Worm (Caenorhabditis elegans) whole organism, late embryonic: ENCODE results near the gene ltah-1.1.

Source experiments
- C38D4.7 ChIP-seq: fragments of 200-800 bp; sonication (Bioruptor generic); optimal IDR thresholded peaks from 2 replicates; lab custom pipeline; 2018; ENCODE audit warnings: mild to moderate bottlenecking, missing genetic modification characterization, moderate library complexity, missing compliant biosample characterization
- ceh-14 ChIP-seq: sonication (generic microtip); optimal IDR thresholded peaks from 2 replicates; lab custom pipeline; 2016; ENCODE audit warnings: missing genotype, missing genetic modification characterization, missing compliant biosample characterization
- ceh-19 ChIP-seq: fragments of 200-800 bp; sonication (Bioruptor generic); optimal IDR thresholded peaks from 2 replicates; lab custom pipeline; 2018; ENCODE audit warnings: mild to moderate bottlenecking, missing genetic modification characterization, missing compliant biosample characterization
- ceh-48 ChIP-seq: sonication (generic microtip); optimal IDR thresholded peaks from 2 replicates; lab custom pipeline; 2016; ENCODE audit warnings: missing genetic modification characterization, inconsistent platforms, missing compliant biosample characterization
- elt-2 ChIP-seq: sonication (generic microtip); optimal IDR thresholded peaks from 2 replicates; lab custom pipeline; 2016; ENCODE audit warnings: missing genetic modification reagents, missing genetic modification characterization, missing compliant biosample characterization
- hlh-30 ChIP-seq: sonication (generic microtip); optimal IDR thresholded peaks from 2 replicates; lab custom pipeline; 2017; ENCODE audit warnings: antibody characterized with exemption, missing genetic modification characterization, missing compliant biosample characterization; ENCODE audit not compliant: insufficient read depth
- nfya-1 ChIP-seq: sonication (generic microtip); optimal IDR thresholded peaks from 2 replicates; lab custom pipeline; 2017; ENCODE audit warnings: missing genetic modification characterization, mild to moderate bottlenecking, missing compliant biosample characterization, antibody characterized with exemption, moderate library complexity
- nhr-11 ChIP-seq: fragments of 150-350 bp; optimal IDR thresholded peaks from 2 replicates; lab custom pipeline; 2014; ENCODE audit warnings: missing biosample characterization, missing genetic modification characterization
- pha-4 ChIP-seq: fragments of 150-350 bp; optimal IDR thresholded peaks from 2 replicates; lab custom pipeline; 2018; ENCODE audit warnings: missing biosample characterization, missing genetic modification reagents, missing genetic modification characterization
- unc-3 ChIP-seq, 2 experiments: fragments of 200-800 bp in 1 of 2; sonication (Bioruptor generic) in 1 of 2; sonication (generic microtip) in 1 of 2; conservative IDR thresholded peaks in 1 of 2; optimal IDR thresholded peaks in 1 of 2; 2 replicates each; pipeline versions ENCODE4 v1.3.6 to Lab custom; 2016 to 2022; ENCODE audit warnings: missing compliant biosample characterization in 2 of 2, missing genetic modification characterization in 2 of 2, missing genetic modification reagents in 1 of 2
- zip-5 ChIP-seq: sonication (generic microtip); optimal IDR thresholded peaks from 2 replicates; lab custom pipeline; 2016; ENCODE audit warnings: missing genetic modification characterization, missing compliant biosample characterization
- ztf-16 ChIP-seq: sonication (generic microtip); optimal IDR thresholded peaks from 2 replicates; lab custom pipeline; 2017; ENCODE audit warnings: missing genetic modification characterization, missing compliant biosample characterization

ce11 chrIV:12282157-12282789, 2.9 kb downstream of the ltah-1.1 start, which contains the start of the genes C42C1.12 and C42C1.19:
- TF ChIP-seq unc-3 (GFP tag; conservative IDR thresholded peaks at IDR 0.05; lab: Robert Waterston, UW), result no peak
- TF ChIP-seq unc-3 (tag; optimal IDR thresholded peaks at IDR 0.05; lab: Kevin White, UChicago), result no peak
- TF ChIP-seq C38D4.7, result no peak
- TF ChIP-seq ceh-48 (tag; lab: Kevin White, UChicago), result no peak
- no peak for TF ChIP-seq nhr-11 (tag; lab: Kevin White, UChicago)
- no peak for TF ChIP-seq ztf-16 (tag; lab: Kevin White, UChicago)
- no peak for TF ChIP-seq nfya-1 (tag; lab: Kevin White, UChicago)
- TF ChIP-seq pha-4 (tag; lab: Kevin White, UChicago), result no peak
- no peak for TF ChIP-seq ceh-14
- no peak for TF ChIP-seq elt-2 (tag; lab: Kevin White, UChicago)
- no peak for TF ChIP-seq hlh-30 (tag; lab: Kevin White, UChicago)
- TF ChIP-seq ceh-19 (GFP tag; lab: Kevin White, UChicago), result no peak
- no peak for TF ChIP-seq zip-5 (tag; lab: Kevin White, UChicago)
